Worm (Caenorhabditis elegans): ENCODE results near the gene clik-1.
A peak's percentile ranks its signal among the peaks of the same experiment; 100 is the strongest.

The clik-1 gene

ce11 chrV:6736877-6737276 is 31.7 kb downstream of the clik-1 start:
- TF ChIP-seq blmp-1 (tag; optimal IDR thresholded peaks at IDR 0.05): peak; percentile 92
- TF ChIP-seq lin-15B (tag; optimal IDR thresholded peaks at IDR 0.05): no peak
- peak; percentile 71 for TF ChIP-seq nhr-85 (tag)
- TF ChIP-seq rnt-1 (tag; optimal IDR thresholded peaks at IDR 0.05): no peak
- TF ChIP-seq tlp-1 (tag; optimal IDR thresholded peaks at IDR 0.05): no peak
- TF ChIP-seq elt-3 (tag; optimal IDR thresholded peaks at IDR 0.05): peak in 1 of 6 experiments; percentile 81
- no peak for TF ChIP-seq grh-1 (GFP tag; IDR thresholded peaks at IDR 0.05)
- TF ChIP-seq pag-3 (tag; optimal IDR thresholded peaks at IDR 0.05; ENCODE audit: borderline replicate concordance, insufficient read depth): peak; percentile 35
- TF ChIP-seq egl-13 (tag; optimal IDR thresholded peaks at IDR 0.05): no peak
- peak; percentile 42 for TF ChIP-seq lin-14 (GFP tag; optimal IDR thresholded peaks at IDR 0.05)
- TF ChIP-seq egl-27 (tag; optimal IDR thresholded peaks at IDR 0.05): no peak
- TF ChIP-seq C16A3.4 (tag; optimal IDR thresholded peaks at IDR 0.05): no peak
- TF ChIP-seq nhr-20 (tag; optimal IDR thresholded peaks at IDR 0.05): no peak

- TF ChIP-seq nhr-85 (tag) (peak; percentile 63), ceh-90 (tag; optimal IDR thresholded peaks at IDR 0.05) (no peak)
These were observed 32.4 kb downstream of the clik-1 start for ce11 chrV:6736108-6736507.

DNA sequence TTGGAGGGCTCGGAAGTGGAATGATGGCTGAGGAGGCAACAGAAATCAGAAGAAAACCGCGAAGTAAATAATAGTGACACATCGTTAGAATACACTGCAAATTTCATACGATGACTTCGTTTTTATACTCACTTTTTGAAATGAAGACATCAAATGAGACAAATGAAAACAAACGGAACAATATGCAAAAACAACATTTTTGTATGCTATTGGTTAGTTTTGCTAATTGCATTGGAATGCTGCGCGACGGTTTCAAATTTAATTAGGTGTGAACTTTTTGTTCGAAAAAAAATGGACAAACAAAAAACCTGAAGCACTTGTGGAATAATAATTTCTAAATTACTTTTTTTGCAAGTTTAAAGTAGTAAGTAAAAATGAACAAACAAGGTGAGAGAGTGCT is 35.5 kb downstream of the clik-1 start, which contains the start of gene grl-8:
grl-8 (minus strand) TSS at position 101 of the 400 bp plus-strand sequence.
- no peak for TF ChIP-seq unc-98 (GFP tag; IDR thresholded peaks at IDR 0.05)
- TF ChIP-seq rnt-1 (tag; optimal IDR thresholded peaks at IDR 0.05): no peak
- TF ChIP-seq lin-15B (tag; optimal IDR thresholded peaks at IDR 0.05): no peak
- no peak for TF ChIP-seq sup-37 (GFP tag; optimal IDR thresholded peaks at IDR 0.05)
- no peak for TF ChIP-seq ceh-8 (GFP tag; optimal IDR thresholded peaks at IDR 0.05)
- no peak for TF ChIP-seq aha-1 (tag; optimal IDR thresholded peaks at IDR 0.05)
- no peak for TF ChIP-seq hlh-4 (tag; optimal IDR thresholded peaks at IDR 0.05)
- TF ChIP-seq elt-3 (tag; optimal IDR thresholded peaks at IDR 0.05): no peak
- TF ChIP-seq sox-4 (tag; optimal IDR thresholded peaks at IDR 0.05): no peak
- no peak for TF ChIP-seq zip-4 (GFP tag; optimal IDR thresholded peaks at IDR 0.05)
- no peak for TF ChIP-seq grh-1 (GFP tag; IDR thresholded peaks at IDR 0.05)
- no peak for TF ChIP-seq blmp-1 (tag; optimal IDR thresholded peaks at IDR 0.05)
- TF ChIP-seq nhr-47 (tag; optimal IDR thresholded peaks at IDR 0.05): no peak
- TF ChIP-seq jun-1 (tag; optimal IDR thresholded peaks at IDR 0.05): no peak
- TF ChIP-seq mdl-1 (tag; optimal IDR thresholded peaks at IDR 0.05): no peak
- TF ChIP-seq ama-1 (optimal IDR thresholded peaks at IDR 0.05): no peak
- TF ChIP-seq lir-3 (tag; optimal IDR thresholded peaks at IDR 0.05; ENCODE audit: poor library complexity): no peak
- TF ChIP-seq dpl-1 (GFP tag; optimal IDR thresholded peaks at IDR 0.05): no peak

DNA sequence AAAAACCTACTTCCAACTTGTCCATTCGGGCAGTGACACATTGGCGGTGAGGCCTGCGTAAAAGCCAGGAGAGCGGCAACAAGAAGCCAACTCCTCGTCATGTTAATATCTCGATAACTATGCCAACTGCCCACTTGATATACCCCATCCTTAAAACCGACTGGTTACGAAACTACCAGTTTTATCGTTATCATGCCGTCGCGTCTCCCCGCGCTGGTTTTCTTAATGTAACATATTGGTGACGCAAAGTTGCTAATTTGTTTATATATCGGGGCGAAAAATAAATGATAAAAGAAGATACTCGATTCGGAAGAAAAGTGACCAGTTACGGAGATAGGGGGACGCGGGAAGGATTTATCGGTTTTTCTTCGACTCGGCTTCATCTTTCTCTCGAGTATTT is 36.9 kb downstream of the clik-1 start, which contains the start of gene grl-9:
grl-9 (minus strand) TSS at position 101 of the 400 bp plus-strand sequence.
- peak in 1 of 6 experiments; percentile 3 for TF ChIP-seq elt-3 (tag; optimal IDR thresholded peaks at IDR 0.05)
- TF ChIP-seq efl-3 (GFP tag; optimal IDR thresholded peaks at IDR 0.05): no peak
- peak; percentile 24 for TF ChIP-seq blmp-1 (tag; optimal IDR thresholded peaks at IDR 0.05)
- no peak for TF ChIP-seq efl-1 (optimal IDR thresholded peaks at IDR 0.05)
- peak in 1 of 2 experiments; percentile 53 for TF ChIP-seq efl-1 (GFP tag; optimal IDR thresholded peaks at IDR 0.05 in 1 of 2)

DNA sequence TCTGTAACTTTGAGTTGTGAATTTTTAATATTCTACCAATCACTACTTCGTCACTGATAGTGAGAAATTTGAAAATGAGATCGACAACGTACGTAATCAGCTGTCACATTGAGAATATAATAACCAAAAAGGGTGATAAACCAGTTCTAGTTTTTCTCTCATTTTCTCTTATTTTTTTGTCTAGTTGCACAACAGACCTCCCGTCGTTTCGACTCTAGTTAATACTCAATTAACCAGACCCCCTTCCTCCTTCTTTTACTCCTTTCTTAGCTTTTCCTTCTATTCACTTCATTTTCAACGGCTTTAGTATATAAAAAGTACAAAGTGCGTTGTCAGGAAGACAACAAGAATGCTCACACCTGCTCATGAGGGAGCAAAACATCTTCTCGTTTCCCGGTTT is 41.3 kb downstream of the clik-1 start, which contains the start of gene ZC487.1:
ZC487.1 (plus strand) TSS at position 301 of the 400 bp plus-strand sequence.
- no peak for TF ChIP-seq nhr-71 (tag; optimal IDR thresholded peaks at IDR 0.05)
- no peak for TF ChIP-seq lir-3 (tag; optimal IDR thresholded peaks at IDR 0.05; ENCODE audit: poor library complexity)
- no peak for TF ChIP-seq lin-39 (tag; optimal IDR thresholded peaks at IDR 0.05)
- TF ChIP-seq C04F5.9 (tag; optimal IDR thresholded peaks at IDR 0.05): no peak
- TF ChIP-seq nhr-77 (tag; optimal IDR thresholded peaks at IDR 0.05): no peak

Data from whole organism, L1 larva.